Worm (Caenorhabditis elegans) whole organism, L3 larva: ENCODE measurements around the gene cutl-24.

Experiments
- R02D3.7 ChIP-seq: fragments of 150-350 bp; optimal IDR thresholded peaks from 2 replicates; lab custom pipeline; 2014; ENCODE audit warnings: missing biosample characterization, missing genetic modification characterization
- ZK546.5 ChIP-seq: sonication (generic microtip); optimal IDR thresholded peaks from 2 replicates; lab custom pipeline; 2017; ENCODE audit warnings: missing biosample characterization, missing genetic modification characterization
- aly-2 ChIP-seq: fragments of 150-350 bp; optimal IDR thresholded peaks from 2 replicates; lab custom pipeline; 2014; ENCODE audit warnings: missing biosample characterization, missing genetic modification characterization
- ama-1 ChIP-seq: fragments of 150-350 bp; optimal IDR thresholded peaks from 2 replicates; lab custom pipeline; 2018
- ceh-16 ChIP-seq: sonication (generic microtip); optimal IDR thresholded peaks from 2 replicates; lab custom pipeline; 2017; ENCODE audit warnings: missing biosample characterization, missing genetic modification characterization
- ceh-28 ChIP-seq: fragments of 150-350 bp; optimal IDR thresholded peaks from 2 replicates; lab custom pipeline; 2014; ENCODE audit warnings: missing biosample characterization, missing genetic modification reagents, missing genetic modification characterization
- ceh-82 ChIP-seq: fragments of 150-350 bp; optimal IDR thresholded peaks from 2 replicates; lab custom pipeline; 2014; ENCODE audit warnings: missing biosample characterization, missing genetic modification characterization
- egl-27 ChIP-seq: sonication (generic microtip); optimal IDR thresholded peaks from 4 replicates; lab custom pipeline; 2017; ENCODE audit warnings: missing biosample characterization, missing genetic modification reagents, missing genetic modification characterization
- elt-1 ChIP-seq: fragments of 150-350 bp; optimal IDR thresholded peaks from 2 replicates; lab custom pipeline; 2014; ENCODE audit warnings: missing biosample characterization, missing genetic modification characterization
- elt-2 ChIP-seq: sonication (generic microtip); optimal IDR thresholded peaks from 2 replicates; lab custom pipeline; 2016; ENCODE audit warnings: missing genetic modification reagents, mild to moderate bottlenecking, missing genetic modification characterization, missing compliant biosample characterization
- eor-1 ChIP-seq, 2 experiments: fragments of 150-350 bp; optimal IDR thresholded peaks; 2 replicates each; lab custom pipeline; 2014 to 2018; ENCODE audit warnings: missing biosample characterization in 2 of 2, missing genetic modification characterization in 2 of 2
- fkh-2 ChIP-seq: fragments of 150-350 bp; optimal IDR thresholded peaks from 2 replicates; lab custom pipeline; 2014; ENCODE audit warnings: missing biosample characterization, missing genetic modification reagents, missing genetic modification characterization
- fos-1 ChIP-seq: fragments of 150-350 bp; optimal IDR thresholded peaks from 2 replicates; lab custom pipeline; 2014; ENCODE audit warnings: missing biosample characterization, missing genetic modification characterization
- jun-1 ChIP-seq: fragments of 150-350 bp; optimal IDR thresholded peaks from 2 replicates; lab custom pipeline; 2014; ENCODE audit warnings: missing biosample characterization, missing genetic modification reagents, missing genetic modification characterization
- lin-15B ChIP-seq: fragments of 150-350 bp; optimal IDR thresholded peaks from 2 replicates; lab custom pipeline; 2014; ENCODE audit warnings: missing biosample characterization, missing genetic modification characterization
- lin-39 ChIP-seq: fragments of 150-350 bp; optimal IDR thresholded peaks from 2 replicates; lab custom pipeline; 2018; ENCODE audit warnings: missing biosample characterization, missing genetic modification reagents, missing genetic modification characterization
- lsy-12 ChIP-seq: sonication (generic microtip); optimal IDR thresholded peaks from 2 replicates; lab custom pipeline; 2016; ENCODE audit warnings: mild to moderate bottlenecking, missing genetic modification characterization, missing compliant biosample characterization
- mdl-1 ChIP-seq: fragments of 150-350 bp; optimal IDR thresholded peaks from 2 replicates; lab custom pipeline; 2014; ENCODE audit warnings: missing biosample characterization, missing genetic modification characterization
- nfya-1 ChIP-seq: sonication (generic microtip); optimal IDR thresholded peaks from 2 replicates; lab custom pipeline; 2017; ENCODE audit warnings: missing genetic modification characterization, mild to moderate bottlenecking, missing compliant biosample characterization, antibody characterized with exemption, moderate library complexity; ENCODE audit not compliant: insufficient read depth
- nhr-12 ChIP-seq: fragments of 150-350 bp; optimal IDR thresholded peaks from 2 replicates; lab custom pipeline; 2014; ENCODE audit warnings: missing biosample characterization, missing genetic modification characterization
- nhr-23 ChIP-seq: fragments of 150-350 bp; optimal IDR thresholded peaks from 2 replicates; lab custom pipeline; 2014; ENCODE audit warnings: missing biosample characterization, missing genetic modification reagents, missing genetic modification characterization
- nhr-237 ChIP-seq: fragments of 150-350 bp; optimal IDR thresholded peaks from 2 replicates; lab custom pipeline; 2014; ENCODE audit warnings: missing biosample characterization, missing genetic modification characterization
- nhr-25 ChIP-seq: sonication (generic microtip); optimal IDR thresholded peaks from 2 replicates; lab custom pipeline; 2017; ENCODE audit warnings: missing biosample characterization, missing genetic modification characterization
- nhr-43 ChIP-seq: sonication (generic microtip); optimal IDR thresholded peaks from 2 replicates; lab custom pipeline; 2016; ENCODE audit warnings: mild to moderate bottlenecking, missing genetic modification characterization, missing compliant biosample characterization; ENCODE audit not compliant: poor library complexity, severe bottlenecking
- nhr-77 ChIP-seq: fragments of 150-350 bp; optimal IDR thresholded peaks from 2 replicates; lab custom pipeline; 2014; ENCODE audit warnings: missing biosample characterization, missing genetic modification characterization
- pqm-1 ChIP-seq: fragments of 150-350 bp; optimal IDR thresholded peaks from 2 replicates; lab custom pipeline; 2017; ENCODE audit warnings: missing biosample characterization, missing genetic modification characterization, inconsistent platforms
- sea-2 ChIP-seq: fragments of 150-350 bp; sonication (generic microtip); optimal IDR thresholded peaks from 4 replicates; lab custom pipeline; 2014; ENCODE audit warnings: missing biosample characterization, missing genetic modification reagents, missing genetic modification characterization
- skn-1 ChIP-seq: fragments of 150-350 bp; optimal IDR thresholded peaks from 2 replicates; lab custom pipeline; 2014; ENCODE audit warnings: missing biosample characterization, missing genetic modification characterization
- snpc-4 ChIP-seq: fragments of 150-350 bp; optimal IDR thresholded peaks from 2 replicates; lab custom pipeline; 2014; ENCODE audit warnings: missing biosample characterization, missing genetic modification characterization
- tbx-2 ChIP-seq: sonication (generic microtip); optimal IDR thresholded peaks from 2 replicates; lab custom pipeline; 2016; ENCODE audit warnings: mild to moderate bottlenecking, missing genetic modification characterization, missing compliant biosample characterization
- unc-39 ChIP-seq: sonication (generic microtip); optimal IDR thresholded peaks from 4 replicates; lab custom pipeline; 2017; ENCODE audit warnings: missing biosample characterization, missing genetic modification characterization
- unc-62 ChIP-seq: fragments of 150-350 bp; sonication (generic microtip); optimal IDR thresholded peaks from 4 replicates; lab custom pipeline; 2014; ENCODE audit warnings: missing biosample characterization, missing genetic modification reagents, missing genetic modification characterization
- zag-1 ChIP-seq: fragments of 150-350 bp; optimal IDR thresholded peaks from 2 replicates; lab custom pipeline; 2014; ENCODE audit warnings: missing biosample characterization, missing genetic modification characterization
- ztf-4 ChIP-seq: fragments of 150-350 bp; optimal IDR thresholded peaks from 2 replicates; lab custom pipeline; 2014; ENCODE audit warnings: missing biosample characterization, missing genetic modification characterization

Gene cutl-24

ce11 chrIV:162530-162929, 2.3 kb upstream of the cutl-24 start, which contains the start of gene Y38C1AA.6:
Gene Y38C1AA.6 (plus strand): TSS chrIV:162830.
- TF ChIP-seq mdl-1, result no peak
- TF ChIP-seq pqm-1 (tag; lab: Kevin White, UChicago), result peak; percentile 17

ce11 chrIV:171036-171435, 6.2 kb downstream of the cutl-24 start:
- TF ChIP-seq ceh-82 (tag; lab: Kevin White, UChicago) (no peak), nhr-25 (tag; lab: Kevin White, UChicago) (peak; percentile 81)

- TF ChIP-seq elt-2 (tag; lab: Kevin White, UChicago) (no peak), aly-2 (no peak), nhr-23 (tag; lab: Kevin White, UChicago) (no peak), fkh-2 (tag; lab: Kevin White, UChicago) (no peak), pqm-1 (tag; lab: Kevin White, UChicago) (no peak), ama-1 (lab: Kevin White, UChicago) (no peak), tbx-2 (tag; lab: Kevin White, UChicago) (no peak), lin-15B (tag; lab: Kevin White, UChicago) (no peak), eor-1 (tag; optimal IDR thresholded peaks at IDR 0.05; lab: Kevin White, UChicago) (no peak), skn-1 (tag; lab: Kevin White, UChicago) (no peak), ZK546.5 (tag; lab: Kevin White, UChicago) (no peak), nhr-12 (tag; lab: Kevin White, UChicago) (no peak), R02D3.7 (no peak), egl-27 (tag; lab: Kevin White, UChicago) (no peak), sea-2 (GFP tag; lab: Kevin White, UChicago) (no peak)
Observed at ce11 chrIV:172990-173389, 8.1 kb downstream of the cutl-24 start.

ce11 chrIV:174115-174514, 9.2 kb downstream of the cutl-24 start:
- TF ChIP-seq lsy-12 (tag; lab: Kevin White, UChicago), result no peak
- no peak for TF ChIP-seq lin-39 (tag; lab: Kevin White, UChicago)
- TF ChIP-seq ceh-28 (tag; lab: Kevin White, UChicago), result no peak
- TF ChIP-seq mdl-1, result no peak
- TF ChIP-seq ztf-4 (tag; lab: Kevin White, UChicago), result no peak
- TF ChIP-seq nhr-12 (tag; lab: Kevin White, UChicago), result no peak

DNA sequence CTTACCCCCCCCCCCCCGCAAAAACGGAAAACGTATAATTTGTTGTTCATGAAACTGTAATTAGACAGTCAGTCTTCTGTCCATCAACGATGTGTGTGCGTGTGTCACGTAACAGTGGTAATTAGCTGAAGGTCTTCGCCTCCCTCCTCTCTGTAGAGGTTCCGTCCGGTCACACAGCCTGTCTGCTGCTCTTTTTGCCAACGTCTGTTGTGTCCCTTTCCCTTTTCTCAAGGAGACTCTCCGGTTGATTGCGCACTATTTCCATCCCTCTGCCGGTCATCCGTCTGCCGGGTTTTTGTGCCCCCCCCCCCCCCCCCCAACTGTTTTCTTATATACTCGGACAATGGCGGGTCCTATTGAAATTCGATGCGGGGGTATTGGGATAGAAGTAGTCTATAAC, 10.8 kb downstream of the cutl-24 start:
- no peak for TF ChIP-seq eor-1 (tag; optimal IDR thresholded peaks at IDR 0.05; lab: Kevin White, UChicago)
- no peak for TF ChIP-seq jun-1 (tag; lab: Kevin White, UChicago)
- TF ChIP-seq unc-62 (GFP tag; lab: Kevin White, UChicago), result no peak
- no peak for TF ChIP-seq nhr-237 (tag; lab: Kevin White, UChicago)
- TF ChIP-seq ama-1 (lab: Kevin White, UChicago), result no peak
- no peak for TF ChIP-seq nfya-1
- no peak for TF ChIP-seq nhr-43 (tag; lab: Kevin White, UChicago)
- no peak for TF ChIP-seq elt-1 (tag; lab: Kevin White, UChicago)
- TF ChIP-seq ceh-16 (tag; lab: Kevin White, UChicago), result no peak
- TF ChIP-seq egl-27 (tag; lab: Kevin White, UChicago), result no peak
- no peak for TF ChIP-seq lsy-12 (tag; lab: Kevin White, UChicago)
- no peak for TF ChIP-seq fos-1
- TF ChIP-seq skn-1 (tag; lab: Kevin White, UChicago), result no peak
- TF ChIP-seq sea-2 (GFP tag; lab: Kevin White, UChicago), result no peak
- no peak for TF ChIP-seq unc-39 (tag; lab: Kevin White, UChicago)
- no peak for TF ChIP-seq ceh-28 (tag; lab: Kevin White, UChicago)
- no peak for TF ChIP-seq lin-15B (tag; lab: Kevin White, UChicago)
- no peak for TF ChIP-seq snpc-4 (tag; lab: Kevin White, UChicago)
- no peak for TF ChIP-seq nhr-77 (tag; lab: Kevin White, UChicago)
- no peak for TF ChIP-seq zag-1 (tag; lab: Kevin White, UChicago)
